Worm (Caenorhabditis elegans): ENCODE measurements around the gene C05D12.4.
A peak's percentile ranks its signal among the peaks of the same experiment; 100 is the strongest.
"Not testable (repeated sequence)": the region's sequence is repeated elsewhere in the genome, so short reads cannot be mapped to it uniquely, and the experiment has no call there.

Gene C05D12.4

DNA sequence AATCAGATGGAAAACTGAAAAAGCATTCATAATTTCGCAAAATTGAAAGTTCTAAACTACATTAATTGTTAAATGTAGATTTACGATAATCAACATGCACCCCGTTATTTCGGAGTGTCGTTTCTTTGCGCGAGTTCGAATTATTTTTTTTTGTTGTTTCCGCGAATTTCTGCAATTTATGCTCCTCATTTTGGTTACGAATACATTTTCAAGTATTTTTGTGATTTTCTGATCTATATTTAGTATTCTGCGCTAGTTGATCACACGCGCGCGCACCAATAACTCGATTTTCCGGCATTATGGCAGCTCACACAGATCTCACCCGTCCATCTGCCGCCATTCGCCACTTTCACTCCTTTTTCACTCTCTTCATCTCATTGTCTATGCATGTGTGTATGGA lies 8.6 kb downstream of the C05D12.4 start, which contains the start of gene VW02B12L.2 (continued):
- TF ChIP-seq madf-6 (GFP tag; IDR thresholded peaks at IDR 0.05) (peak; percentile 80), D2030.7 (GFP tag; IDR thresholded peaks at IDR 0.05) (no peak), Y53F4B.3 (GFP tag; IDR thresholded peaks at IDR 0.05) (no peak), die-1 (tag; optimal IDR thresholded peaks at IDR 0.05) (no peak), madf-8 (GFP tag; conservative IDR thresholded peaks at IDR 0.05) (no peak; the same call in 1 of the 2 replicates), zfh-2 (GFP tag; conservative IDR thresholded peaks at IDR 0.05) (no peak), ztf-26 (tag; optimal IDR thresholded peaks at IDR 0.05) (no peak), efl-1 (GFP tag; optimal IDR thresholded peaks at IDR 0.05) (peak; percentile 73), sea-2 (GFP tag; IDR thresholded peaks at IDR 0.05) (no peak), lin-54 (GFP tag; optimal IDR thresholded peaks at IDR 0.05) (no peak), nhr-120 (GFP tag; IDR thresholded peaks at IDR 0.05) (no peak), ets-4 (GFP tag; optimal IDR thresholded peaks at IDR 0.05) (no peak), lin-35 (GFP tag; optimal IDR thresholded peaks at IDR 0.05) (peak in 1 of 3 experiments; percentile 36), B0035.1 (tag; optimal IDR thresholded peaks at IDR 0.05) (no peak), nhr-27 (tag; optimal IDR thresholded peaks at IDR 0.05) (no peak), ztf-3 (GFP tag; optimal IDR thresholded peaks at IDR 0.05) (no peak), let-526 (GFP tag; IDR thresholded peaks at IDR 0.05) (no peak), madf-10 (tag; optimal IDR thresholded peaks at IDR 0.05) (no peak), bed-2 (GFP tag; IDR thresholded peaks at IDR 0.05) (no peak), hmg-20 (GFP tag; IDR thresholded peaks at IDR 0.05) (no peak), F23B12.7 (tag; optimal IDR thresholded peaks at IDR 0.05; ENCODE audit: insufficient read depth) (no peak), hsf-1 (GFP tag; IDR thresholded peaks at IDR 0.05) (no peak), nfya-2 (GFP tag; IDR thresholded peaks at IDR 0.05) (no peak), dpl-1 (GFP tag; optimal IDR thresholded peaks at IDR 0.05) (peak; percentile 38), Y53G8AR.9 (GFP tag; conservative IDR thresholded peaks at IDR 0.05) (no peak), aptf-2 (GFP tag; conservative IDR thresholded peaks at IDR 0.05) (no peak), ztf-25 (GFP tag; IDR thresholded peaks at IDR 0.05) (no peak), ztf-22 (GFP tag; optimal IDR thresholded peaks at IDR 0.05) (no peak), atf-7 (tag; optimal IDR thresholded peaks at IDR 0.05) (no peak), ceh-91 (GFP tag; IDR thresholded peaks at IDR 0.05) (peak; percentile 16; the same call in 1 of the 2 replicates), madf-3 (GFP tag; IDR thresholded peaks at IDR 0.05) (0 out of 2 replicates have a peak, but pooled peaks have one; percentile 40), ztf-18 (tag; optimal IDR thresholded peaks at IDR 0.05) (no peak)

DNA sequence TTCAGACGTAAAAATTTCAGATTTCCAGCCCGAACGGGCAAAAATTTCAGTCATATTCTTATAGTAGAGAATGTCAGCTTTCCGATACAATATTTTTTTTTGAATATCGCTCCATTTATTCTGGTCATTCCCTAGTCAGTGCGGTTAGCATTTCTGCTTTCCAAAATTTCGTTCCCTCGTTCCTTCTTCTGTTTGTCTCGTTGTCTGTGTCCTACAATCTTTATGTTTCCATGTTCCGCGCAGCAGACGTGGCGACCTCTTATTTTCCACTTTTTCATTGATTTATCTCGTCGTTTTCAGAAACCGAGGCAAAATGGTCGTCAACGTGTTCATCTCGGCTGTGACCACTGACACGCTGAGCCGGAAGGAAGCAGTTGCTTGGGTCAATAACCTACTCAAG lies 10.7 kb downstream of the C05D12.4 start, which contains the start of gene ebp-2:
Gene ebp-2, plus strand, starts transcription at position 301 of the 400 bp plus-strand sequence.
- not testable (repeated sequence) for TF ChIP-seq pbrm-1 (GFP tag; IDR thresholded peaks at IDR 0.05); madf-8 (GFP tag; conservative IDR thresholded peaks at IDR 0.05); aptf-2 (GFP tag; conservative IDR thresholded peaks at IDR 0.05)

DNA sequence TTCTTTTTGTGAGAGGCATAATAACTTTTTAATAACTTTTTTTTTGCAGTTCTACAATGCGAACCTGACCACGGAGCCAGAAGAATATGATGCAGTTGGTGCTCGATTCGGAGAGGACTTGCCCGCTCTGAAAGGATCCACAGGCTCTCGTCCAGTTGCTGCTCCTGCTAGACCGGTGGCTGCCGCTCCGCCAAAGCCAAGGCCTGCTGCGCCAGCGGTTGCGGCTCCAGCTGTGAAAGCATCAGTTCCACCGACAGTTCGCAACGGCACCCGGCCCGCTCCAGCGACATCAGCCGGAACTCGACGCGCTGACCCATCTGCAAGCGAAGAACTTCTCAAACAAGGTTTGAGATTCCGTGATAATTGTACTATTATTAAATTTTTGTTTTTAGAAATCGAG lies 11.4 kb downstream of the C05D12.4 start:
- TF ChIP-seq ztf-6 (GFP tag; IDR thresholded peaks at IDR 0.05), result no peak
- TF ChIP-seq egrh-3 (GFP tag; IDR thresholded peaks at IDR 0.05), result peak; percentile 93
- no peak for TF ChIP-seq akir-1 (GFP tag; optimal IDR thresholded peaks at IDR 0.05)
- peak; percentile 92 for TF ChIP-seq zfh-2 (GFP tag; conservative IDR thresholded peaks at IDR 0.05)
- TF ChIP-seq lag-1 (GFP tag; IDR thresholded peaks at IDR 0.05), result 0 out of 2 replicates have a peak, but pooled peaks have one; percentile 32

All from whole organism, young adult.